Fruit fly (Drosophila melanogaster) whole organism, prepupa: Measurements from ENCODE around the gene Snm1.

Experiments
- CG11902 ChIP-seq: fragments of 200-800 bp; sonication (Bioruptor generic); optimal IDR thresholded peaks from 3 replicates; lab custom pipeline; 2016; ENCODE audit warnings: missing biosample characterization, missing genetic modification characterization
- CG31627 ChIP-seq: fragments of 200-800 bp; sonication (Bioruptor generic); optimal IDR thresholded peaks from 3 replicates; lab custom pipeline; 2016; ENCODE audit warnings: missing biosample characterization, missing genetic modification characterization
- CG4318 ChIP-seq: fragments of 200-800 bp; sonication (Bioruptor generic); optimal IDR thresholded peaks from 3 replicates; lab custom pipeline; 2017; ENCODE audit warnings: missing biosample characterization, mild to moderate bottlenecking, missing genetic modification characterization
- CG6276 ChIP-seq: fragments of 200-800 bp; sonication (Bioruptor generic); optimal IDR thresholded peaks from 2 replicates; lab custom pipeline; 2017; ENCODE audit warnings: missing biosample characterization, mild to moderate bottlenecking, missing genetic modification characterization
- Gug ChIP-seq: fragments of 200-800 bp; sonication (Bioruptor generic); IDR thresholded peaks from 2 replicates; pipeline ENCODE4 v1.3.6; 2022; ENCODE audit warnings: missing biosample characterization, missing genetic modification characterization
- Met ChIP-seq: fragments of 200-800 bp; sonication (Bioruptor generic); optimal IDR thresholded peaks from 3 replicates; lab custom pipeline; 2016; ENCODE audit warnings: missing biosample characterization, missing genetic modification characterization
- OdsH ChIP-seq: fragments of 200-800 bp; sonication (Bioruptor generic); optimal IDR thresholded peaks from 3 replicates; lab custom pipeline; 2016; ENCODE audit warnings: missing biosample characterization, missing genetic modification characterization
- dac ChIP-seq: fragments of 200-800 bp; sonication (Bioruptor generic); optimal IDR thresholded peaks from 2 replicates; lab custom pipeline; 2017; ENCODE audit warnings: missing biosample characterization, mild to moderate bottlenecking, missing genetic modification characterization
- fd59A ChIP-seq: fragments of 200-800 bp; sonication (Bioruptor generic); optimal IDR thresholded peaks from 2 replicates; lab custom pipeline; 2017; ENCODE audit warnings: missing biosample characterization, mild to moderate bottlenecking, missing genetic modification characterization, missing genetic modification reagents
- net ChIP-seq: fragments of 200-800 bp; sonication (Bioruptor generic); optimal IDR thresholded peaks from 3 replicates; lab custom pipeline; 2016; ENCODE audit warnings: missing biosample characterization, missing genetic modification characterization
- topi ChIP-seq: fragments of 200-800 bp; sonication (Bioruptor generic); optimal IDR thresholded peaks from 3 replicates; lab custom pipeline; 2016; ENCODE audit warnings: missing biosample characterization, missing genetic modification characterization

- TF ChIP-seq topi: no peak
- no peak for TF ChIP-seq CG4318 (GFP tag; lab: Kevin White, UChicago)
- no peak for TF ChIP-seq Gug (GFP tag; lab: Robert Waterston, UW)
- no peak for TF ChIP-seq CG6276 (GFP tag; lab: Kevin White, UChicago)
- TF ChIP-seq Met: no peak
- TF ChIP-seq CG31627: no peak
- no peak for TF ChIP-seq net
- TF ChIP-seq dac (GFP tag; lab: Kevin White, UChicago): no peak
- TF ChIP-seq fd59A (GFP tag; lab: Kevin White, UChicago): no peak
- TF ChIP-seq CG11902 (GFP tag; lab: Kevin White, UChicago): no peak
- TF ChIP-seq OdsH: no peak
Measured at dm6 chr3R:5519789-5520188, 35.1 kb upstream of the Snm1 start.
